Fruit fly (Drosophila melanogaster) whole organism, embryonic: Measurements from ENCODE around the gene BtbVII.

Source experiments
- Abd-B ChIP-seq: fragments of 200-800 bp; sonication (Bioruptor generic); optimal IDR thresholded peaks from 2 replicates; lab custom pipeline; 2018; ENCODE audit warnings: missing biosample characterization, mild to moderate bottlenecking, missing genetic modification characterization, moderate library complexity
- Atf6 ChIP-seq: fragments of 200-800 bp; sonication (Bioruptor generic); IDR thresholded peaks from 2 replicates; pipeline ENCODE4 v1.3.6; 2022; ENCODE audit warnings: missing biosample characterization, missing genetic modification characterization
- BtbVII ChIP-seq: fragments of 200-800 bp; sonication (Bioruptor generic); optimal IDR thresholded peaks from 3 replicates; lab custom pipeline; 2017; ENCODE audit warnings: missing biosample characterization, mild to moderate bottlenecking, missing genetic modification characterization
- CG10321 ChIP-seq: fragments of 200-800 bp; sonication (Bioruptor generic); IDR thresholded peaks from 2 replicates; pipeline ENCODE4 v1.3.6; 2022; ENCODE audit warnings: missing biosample characterization, missing genetic modification characterization
- CG12071 ChIP-seq: fragments of 200-800 bp; sonication (Bioruptor generic); optimal IDR thresholded peaks from 3 replicates; lab custom pipeline; 2018; ENCODE audit warnings: missing biosample characterization, mild to moderate bottlenecking, missing genetic modification characterization
- CG14441 ChIP-seq: fragments of 200-800 bp; sonication (Bioruptor generic); IDR thresholded peaks from 2 replicates; pipeline ENCODE4 v1.3.6; 2022; ENCODE audit warnings: missing biosample characterization, missing genetic modification characterization
- CG14710 ChIP-seq: fragments of 200-800 bp; sonication (Bioruptor generic); optimal IDR thresholded peaks from 3 replicates; lab custom pipeline; 2019; ENCODE audit warnings: missing biosample characterization, mild to moderate bottlenecking, missing genetic modification characterization, moderate library complexity
- CG15073 ChIP-seq: fragments of 200-800 bp; sonication (Bioruptor generic); optimal IDR thresholded peaks from 2 replicates; lab custom pipeline; 2016; ENCODE audit warnings: missing biosample characterization, missing genetic modification characterization
- CG15696 ChIP-seq: fragments of 200-800 bp; sonication (Bioruptor generic); optimal IDR thresholded peaks from 2 replicates; lab custom pipeline; 2019; ENCODE audit warnings: missing biosample characterization, mild to moderate bottlenecking, missing genetic modification characterization, moderate library complexity
- CG17359 ChIP-seq: fragments of 200-800 bp; sonication (Bioruptor generic); optimal IDR thresholded peaks from 3 replicates; lab custom pipeline; 2018; ENCODE audit warnings: missing biosample characterization, mild to moderate bottlenecking, missing genetic modification characterization, moderate library complexity
- CG2120 ChIP-seq: fragments of 200-800 bp; sonication (Bioruptor generic); optimal IDR thresholded peaks from 3 replicates; lab custom pipeline; 2016; ENCODE audit warnings: missing biosample characterization, missing genetic modification characterization
- CG3281 ChIP-seq: fragments of 200-800 bp; sonication (Bioruptor generic); optimal IDR thresholded peaks from 3 replicates; lab custom pipeline; 2017; ENCODE audit warnings: missing biosample characterization, mild to moderate bottlenecking, missing genetic modification characterization
- CG34224 ChIP-seq: fragments of 200-800 bp; sonication (Bioruptor generic); IDR thresholded peaks from 3 replicates; pipeline ENCODE4 v1.3.6; 2022; ENCODE audit warnings: missing biosample characterization, missing genetic modification characterization; ENCODE audit not compliant: partially characterized antibody
- CG43689 ChIP-seq: fragments of 200-800 bp; sonication (Bioruptor generic); IDR thresholded peaks from 2 replicates; pipeline ENCODE4 v1.3.6; 2022; ENCODE audit warnings: missing biosample characterization, missing genetic modification characterization
- CG4854 ChIP-seq: fragments of 200-800 bp; sonication (Bioruptor generic); optimal IDR thresholded peaks from 2 replicates; lab custom pipeline; 2016; ENCODE audit warnings: missing biosample characterization, missing genetic modification characterization, inconsistent platforms
- CG6683 ChIP-seq: fragments of 200-800 bp; sonication (Bioruptor generic); optimal IDR thresholded peaks from 2 replicates; lab custom pipeline; 2017; ENCODE audit warnings: missing biosample characterization, mild to moderate bottlenecking, missing genetic modification characterization, missing genetic modification reagents
- CG7271 ChIP-seq: fragments of 200-800 bp; sonication (Bioruptor generic); optimal IDR thresholded peaks from 2 replicates; lab custom pipeline; 2018; ENCODE audit warnings: missing biosample characterization, mild to moderate bottlenecking, missing genetic modification characterization, moderate library complexity
- CG7987 ChIP-seq: fragments of 200-800 bp; sonication (Bioruptor generic); optimal IDR thresholded peaks from 2 replicates; lab custom pipeline; 2018; ENCODE audit warnings: missing biosample characterization, mild to moderate bottlenecking, missing genetic modification characterization, moderate library complexity
- CG8359 ChIP-seq: fragments of 200-800 bp; sonication (Bioruptor generic); optimal IDR thresholded peaks from 2 replicates; lab custom pipeline; 2017; ENCODE audit warnings: missing biosample characterization, mild to moderate bottlenecking, missing genetic modification characterization, borderline replicate concordance
- CG9797 ChIP-seq: fragments of 200-800 bp; sonication (Bioruptor generic); optimal IDR thresholded peaks from 3 replicates; lab custom pipeline; 2018; ENCODE audit warnings: missing biosample characterization, mild to moderate bottlenecking, missing genetic modification characterization
- CHES-1-like ChIP-seq: fragments of 200-800 bp; sonication (Bioruptor generic); optimal IDR thresholded peaks from 2 replicates; lab custom pipeline; 2016; ENCODE audit warnings: missing biosample characterization, missing genetic modification characterization
- Dbx ChIP-seq: fragments of 200-800 bp; sonication (Bioruptor generic); IDR thresholded peaks from 3 replicates; pipeline ENCODE4 v1.3.6; 2022; ENCODE audit warnings: missing biosample characterization, missing genetic modification characterization
- Dfd ChIP-seq, 2 experiments: fragments of >200 bp; optimal IDR thresholded peaks; 2 replicates each; lab custom pipeline; 2017; ENCODE audit warnings: missing biosample characterization in 2 of 2, missing genetic modification characterization in 2 of 2
- Doc2 ChIP-seq: fragments of 200-800 bp; sonication (Bioruptor generic); IDR thresholded peaks from 2 replicates; pipeline ENCODE4 v1.3.6; 2022; ENCODE audit warnings: missing biosample characterization, missing genetic modification characterization
- ERR ChIP-seq: fragments of 200-800 bp; sonication (Bioruptor generic); optimal IDR thresholded peaks from 2 replicates; lab custom pipeline; 2016; ENCODE audit warnings: missing biosample characterization, missing genetic modification characterization
- Ets65A ChIP-seq: fragments of 200-800 bp; sonication (Bioruptor generic); peaks from one replicate; lab custom pipeline; 2016; ENCODE audit warnings: missing biosample characterization, missing genetic modification characterization
- GATAe ChIP-seq: fragments of 200-800 bp; sonication (Bioruptor generic); conservative IDR thresholded peaks from 2 replicates; pipeline ENCODE4 v1.3.6; 2022; ENCODE audit warnings: missing biosample characterization, missing genetic modification characterization
- Mad ChIP-seq: fragments of 200-800 bp; sonication (Bioruptor generic); optimal IDR thresholded peaks from 2 replicates; lab custom pipeline; 2016; ENCODE audit warnings: missing biosample characterization, missing genetic modification characterization
- Meics ChIP-seq: fragments of 200-800 bp; sonication (Bioruptor generic); optimal IDR thresholded peaks from 2 replicates; lab custom pipeline; 2017; ENCODE audit warnings: missing biosample characterization, mild to moderate bottlenecking, missing genetic modification characterization
- Oaz ChIP-seq: fragments of 200-800 bp; sonication (Bioruptor generic); IDR thresholded peaks from 2 replicates; pipeline ENCODE4 v1.3.6; 2022; ENCODE audit warnings: missing biosample characterization, missing genetic modification characterization
- Vsx1 ChIP-seq: fragments of 200-800 bp; sonication (Bioruptor generic); optimal IDR thresholded peaks from 2 replicates; lab custom pipeline; 2017; ENCODE audit warnings: missing biosample characterization, mild to moderate bottlenecking, missing genetic modification characterization, missing genetic modification reagents
- ab ChIP-seq: fragments of 200-800 bp; sonication (Bioruptor generic); optimal IDR thresholded peaks from 2 replicates; lab custom pipeline; 2016; ENCODE audit warnings: missing biosample characterization, missing genetic modification characterization
- bab2 ChIP-seq: fragments of 200-800 bp; sonication (Bioruptor generic); optimal IDR thresholded peaks from 2 replicates; lab custom pipeline; 2016; ENCODE audit warnings: missing biosample characterization, missing genetic modification characterization
- cad ChIP-seq: fragments of >200 bp; optimal IDR thresholded peaks from 2 replicates; lab custom pipeline; 2017; ENCODE audit warnings: missing biosample characterization, missing genetic modification characterization
- cas ChIP-seq: fragments of 200-800 bp; sonication (Bioruptor generic); IDR thresholded peaks from 2 replicates; pipeline ENCODE4 v1.3.6; 2022; ENCODE audit warnings: missing biosample characterization, missing genetic modification characterization
- chinmo ChIP-seq: fragments of 200-800 bp; sonication (Bioruptor generic); IDR thresholded peaks from 4 replicates; pipeline ENCODE4 v1.3.6; 2022; ENCODE audit warnings: missing biosample characterization, missing genetic modification characterization; ENCODE audit not compliant: partially characterized antibody
- ci ChIP-seq: fragments of 200-800 bp; sonication (Bioruptor generic); IDR thresholded peaks from 3 replicates; pipeline ENCODE4 v1.3.6; 2022; ENCODE audit warnings: missing biosample characterization, missing genetic modification characterization
- da ChIP-seq: fragments of 200-800 bp; sonication (Bioruptor generic); optimal IDR thresholded peaks from 2 replicates; lab custom pipeline; 2016; ENCODE audit warnings: missing biosample characterization, missing genetic modification characterization
- dimm ChIP-seq: fragments of 200-800 bp; sonication (Bioruptor generic); IDR thresholded peaks from 2 replicates; pipeline ENCODE4 v1.3.6; 2022; ENCODE audit warnings: missing biosample characterization, missing genetic modification characterization
- eve ChIP-seq, 2 experiments: fragments of >200 bp; optimal IDR thresholded peaks; 2 replicates each; lab custom pipeline; 2017; ENCODE audit warnings: missing biosample characterization in 2 of 2, missing genetic modification characterization in 2 of 2
- exex ChIP-seq: fragments of 200-800 bp; sonication (Bioruptor generic); optimal IDR thresholded peaks from 4 replicates; lab custom pipeline; 2018; ENCODE audit warnings: missing biosample characterization, mild to moderate bottlenecking, missing genetic modification characterization, moderate library complexity
- fd102C ChIP-seq: fragments of 200-800 bp; sonication (Bioruptor generic); optimal IDR thresholded peaks from 2 replicates; lab custom pipeline; 2018; ENCODE audit warnings: missing biosample characterization, mild to moderate bottlenecking, missing genetic modification characterization, moderate library complexity
- fu2 ChIP-seq: fragments of 200-800 bp; sonication (Bioruptor generic); optimal IDR thresholded peaks from 2 replicates; lab custom pipeline; 2016; ENCODE audit warnings: missing biosample characterization, missing genetic modification characterization
- luna ChIP-seq: fragments of 200-800 bp; sonication (Bioruptor generic); optimal IDR thresholded peaks from 2 replicates; lab custom pipeline; 2016; ENCODE audit warnings: missing biosample characterization, missing genetic modification characterization
- row ChIP-seq: fragments of 200-800 bp; sonication (Bioruptor generic); IDR thresholded peaks from 3 replicates; pipeline ENCODE4 v1.3.6; 2022; ENCODE audit warnings: missing biosample characterization, missing genetic modification characterization
- salm ChIP-seq: fragments of 200-800 bp; sonication (Bioruptor generic); optimal IDR thresholded peaks from 2 replicates; lab custom pipeline; 2018; ENCODE audit warnings: missing biosample characterization, mild to moderate bottlenecking, missing genetic modification characterization
- sisA ChIP-seq: fragments of 200-800 bp; sonication (Bioruptor generic); IDR thresholded peaks from 2 replicates; pipeline ENCODE4 v1.3.6; 2022; ENCODE audit warnings: missing biosample characterization, missing genetic modification characterization
- slbo ChIP-seq: fragments of 200-800 bp; sonication (Bioruptor generic); IDR thresholded peaks from 2 replicates; pipeline ENCODE4 v1.3.6; 2022; ENCODE audit warnings: missing biosample characterization, missing genetic modification characterization
- stc ChIP-seq: fragments of 200-800 bp; sonication (Bioruptor generic); IDR thresholded peaks from 2 replicates; pipeline ENCODE4 v1.3.6; 2022; ENCODE audit warnings: missing biosample characterization, missing genetic modification characterization
- unc-4 ChIP-seq: fragments of 200-800 bp; sonication (Bioruptor generic); IDR thresholded peaks from 2 replicates; pipeline ENCODE4 v1.3.6; 2022; ENCODE audit warnings: missing biosample characterization, missing genetic modification characterization; ENCODE audit not compliant: partially characterized antibody
- vvl ChIP-seq: fragments of 200-800 bp; sonication (Bioruptor generic); IDR thresholded peaks from 2 replicates; pipeline ENCODE4 v1.3.6; 2022; ENCODE audit warnings: missing biosample characterization, missing genetic modification characterization
- z ChIP-seq: fragments of 200-800 bp; sonication (Bioruptor generic); IDR thresholded peaks from 3 replicates; pipeline ENCODE4 v1.3.6; 2022; ENCODE audit warnings: missing biosample characterization, missing genetic modification characterization

BtbVII gene

dm6 chr3L:3194059-3194458 lies 45.6 kb downstream of the BtbVII start (continued):
- TF ChIP-seq z (GFP tag; lab: Robert Waterston, UW): 0 out of 3 replicates have a peak, but pooled peaks have one; percentile 32
- TF ChIP-seq cad (GFP tag; lab: Kevin White, UChicago): no peak
- TF ChIP-seq CG12071 (GFP tag; lab: Kevin White, UChicago): peak; percentile 91
- peak; percentile 94 for TF ChIP-seq Meics (GFP tag; lab: Kevin White, UChicago)
- TF ChIP-seq chinmo: no peak
- no peak for TF ChIP-seq unc-4 (GFP tag; lab: Robert Waterston, UW)
- peak; percentile 89 for TF ChIP-seq CG7987 (GFP tag; lab: Kevin White, UChicago)
- peak; percentile 79 for TF ChIP-seq bab2 (GFP tag; lab: Kevin White, UChicago)
- peak; percentile 8 for TF ChIP-seq luna (GFP tag; lab: Kevin White, UChicago)
- peak; percentile 93 for TF ChIP-seq stc (GFP tag; lab: Robert Waterston, UW)
- peak; percentile 80 for TF ChIP-seq CG15696 (tag; lab: Kevin White, UChicago)
- peak; percentile 95 for TF ChIP-seq row (GFP tag; lab: Robert Waterston, UW)
- peak; percentile 92 for TF ChIP-seq CG7271 (tag; lab: Kevin White, UChicago)
- peak; percentile 81 for TF ChIP-seq Mad
- no peak for TF ChIP-seq CG34224 (GFP tag; lab: Robert Waterston, UW)
- TF ChIP-seq sisA (GFP tag; lab: Robert Waterston, UW): peak; percentile 91
- peak; percentile 37 for TF ChIP-seq Ets65A (GFP tag; lab: Kevin White, UChicago)
- TF ChIP-seq Atf6 (GFP tag; lab: Robert Waterston, UW): peak; percentile 93
- peak; percentile 88 for TF ChIP-seq Abd-B
- TF ChIP-seq ab (GFP tag; lab: Kevin White, UChicago): no peak
- TF ChIP-seq CG6683: peak; percentile 86
- peak; percentile 67 for TF ChIP-seq CG4854 (GFP tag; lab: Kevin White, UChicago)
- TF ChIP-seq CHES-1-like (GFP tag; lab: Kevin White, UChicago): peak; percentile 11
- TF ChIP-seq da (GFP tag; lab: Kevin White, UChicago): peak; percentile 13
- peak; percentile 94 for TF ChIP-seq slbo (GFP tag; lab: Robert Waterston, UW)
- peak; percentile 76 for TF ChIP-seq CG15073 (GFP tag; lab: Kevin White, UChicago)
- TF ChIP-seq CG43689 (GFP tag; lab: Robert Waterston, UW): peak; percentile 77
- TF ChIP-seq CG9797 (GFP tag; lab: Kevin White, UChicago): peak; percentile 30
- peak; percentile 73 for TF ChIP-seq Doc2 (GFP tag; lab: Robert Waterston, UW)
- peak; percentile 73 for TF ChIP-seq CG8359
- TF ChIP-seq ERR (GFP tag; lab: Kevin White, UChicago): peak; percentile 50
- TF ChIP-seq salm (tag; lab: Kevin White, UChicago): peak; percentile 90
- TF ChIP-seq cas (GFP tag; lab: Robert Waterston, UW): peak; percentile 82
- peak; percentile 92 for TF ChIP-seq Dbx (GFP tag; lab: Robert Waterston, UW)
- TF ChIP-seq Dfd (GFP tag; optimal IDR thresholded peaks at IDR 0.05; lab: Kevin White, UChicago): no peak
- TF ChIP-seq GATAe (GFP tag; lab: Robert Waterston, UW): peak; percentile 43; the same call in 1 of the 2 replicates
- peak; percentile 86 for TF ChIP-seq Oaz (GFP tag; lab: Robert Waterston, UW)
- peak; percentile 95 for TF ChIP-seq BtbVII
- TF ChIP-seq vvl (GFP tag; lab: Robert Waterston, UW): peak; percentile 98
- TF ChIP-seq CG14710 (tag; lab: Kevin White, UChicago): peak; percentile 90
- TF ChIP-seq CG14441 (GFP tag; lab: Robert Waterston, UW): peak; percentile 94
- TF ChIP-seq exex (tag; lab: Kevin White, UChicago): peak; percentile 58
- peak; percentile 87 for TF ChIP-seq dimm (GFP tag; lab: Robert Waterston, UW)
- peak; percentile 93 for TF ChIP-seq CG3281
- TF ChIP-seq CG10321: peak; percentile 76
- TF ChIP-seq fd102C (GFP tag; lab: Kevin White, UChicago): peak; percentile 85
- peak; percentile 84 for TF ChIP-seq CG2120
- peak; percentile 86 for TF ChIP-seq Vsx1 (GFP tag; lab: Kevin White, UChicago)
- peak; percentile 98 for TF ChIP-seq CG17359 (tag; lab: Kevin White, UChicago)
- TF ChIP-seq eve (GFP tag; optimal IDR thresholded peaks at IDR 0.05; lab: Kevin White, UChicago): no peak
- peak; percentile 97 for TF ChIP-seq ci (GFP tag; lab: Robert Waterston, UW)
- TF ChIP-seq fu2 (GFP tag; lab: Kevin White, UChicago): peak; percentile 14
